Worm (Caenorhabditis elegans) whole organism, young adult: ENCODE measurements around the gene die-1.

Experiments
- B0261.1 ChIP-seq: sonication (generic microtip); optimal IDR thresholded peaks from 2 replicates; lab custom pipeline; 2016; ENCODE audit warnings: mild to moderate bottlenecking, missing genetic modification characterization, moderate library complexity, missing compliant biosample characterization
- ama-1 ChIP-seq, 3 experiments: fragments of 150-350 bp in 1 of 3; sonication (generic microtip) in 2 of 3; optimal IDR thresholded peaks; 2 replicates each; lab custom pipeline; 2014 to 2018; ENCODE audit warnings: missing biosample characterization in 2 of 3, missing genetic modification characterization in 2 of 3, missing genetic modification reagents in 2 of 3
- bed-2 ChIP-seq: fragments of 200-800 bp; sonication (Bioruptor generic); IDR thresholded peaks from 2 replicates; pipeline ENCODE4 v1.3.6; 2022; ENCODE audit warnings: missing genetic modification reagents, missing genetic modification characterization, missing compliant biosample characterization
- dpl-1 ChIP-seq: fragments of 150-350 bp; optimal IDR thresholded peaks from 2 replicates; lab custom pipeline; 2014; ENCODE audit warnings: missing biosample characterization, missing genetic modification reagents, missing genetic modification characterization
- lsy-27 ChIP-seq: sonication (generic microtip); optimal IDR thresholded peaks from 2 replicates; lab custom pipeline; 2017; ENCODE audit warnings: missing genetic modification characterization, mild to moderate bottlenecking, missing compliant biosample characterization, antibody characterized with exemption, missing genotype, borderline replicate concordance; ENCODE audit not compliant: insufficient read depth

ce11 chrII:10014384-10014783, 53.3 kb downstream of the die-1 start:
- TF ChIP-seq dpl-1 (no peak), lsy-27 (no peak), ama-1 (optimal IDR thresholded peaks at IDR 0.05; lab: Kevin White, UChicago) (no peak), ama-1 (GFP tag; optimal IDR thresholded peaks at IDR 0.05; lab: Kevin White, UChicago) (no peak), bed-2 (GFP tag; lab: Robert Waterston, UW) (no peak), B0261.1 (tag; lab: Kevin White, UChicago) (no peak)
